Fruit fly (Drosophila melanogaster) whole organism, adult: ENCODE data around the gene LManIV.
A peak's percentile ranks its signal among the peaks of the same experiment; 100 is the strongest.

Source experiments
- CG11617 ChIP-seq: fragments of 200-800 bp; sonication (Bioruptor generic); optimal IDR thresholded peaks from 2 replicates; lab custom pipeline; 2017; ENCODE audit warnings: mild to moderate bottlenecking, missing biosample characterization, missing genetic modification reagents, missing genetic modification characterization
- CG12768 ChIP-seq: fragments of 200-800 bp; sonication (Bioruptor generic); optimal IDR thresholded peaks from 2 replicates; lab custom pipeline; 2017; ENCODE audit warnings: missing biosample characterization, missing genetic modification characterization, mild to moderate bottlenecking, moderate library complexity, missing genetic modification reagents
- CG14711 ChIP-seq: fragments of 200-800 bp; sonication (Bioruptor generic); optimal IDR thresholded peaks from 2 replicates; lab custom pipeline; 2018; ENCODE audit warnings: missing biosample characterization, mild to moderate bottlenecking, missing genetic modification characterization, moderate library complexity
- CG1620 ChIP-seq: fragments of 200-800 bp; sonication (Bioruptor generic); optimal IDR thresholded peaks from 2 replicates; lab custom pipeline; 2016; ENCODE audit warnings: missing biosample characterization, missing genetic modification characterization
- CG33017 ChIP-seq: fragments of 200-800 bp; sonication (Bioruptor generic); optimal IDR thresholded peaks from 2 replicates; lab custom pipeline; 2018; ENCODE audit warnings: missing biosample characterization, mild to moderate bottlenecking, missing genetic modification characterization, moderate library complexity
- CG5204 ChIP-seq: fragments of 200-800 bp; sonication (Bioruptor generic); optimal IDR thresholded peaks from 2 replicates; lab custom pipeline; 2016; ENCODE audit warnings: missing biosample characterization, missing genetic modification characterization
- CG7045 ChIP-seq: fragments of 200-800 bp; sonication (Bioruptor generic); optimal IDR thresholded peaks from 2 replicates; lab custom pipeline; 2017; ENCODE audit warnings: missing biosample characterization, mild to moderate bottlenecking, missing genetic modification characterization
- CG7101 ChIP-seq: fragments of 200-800 bp; sonication (Bioruptor generic); optimal IDR thresholded peaks from 2 replicates; lab custom pipeline; 2018; ENCODE audit warnings: missing biosample characterization, mild to moderate bottlenecking, missing genetic modification characterization, moderate library complexity
- Clk ChIP-seq: fragments of 200-800 bp; sonication (Bioruptor generic); optimal IDR thresholded peaks from 2 replicates; lab custom pipeline; 2017; ENCODE audit warnings: missing biosample characterization, missing genetic modification characterization
- Crg-1 ChIP-seq: fragments of 200-800 bp; sonication (Bioruptor generic); optimal IDR thresholded peaks from 2 replicates; lab custom pipeline; 2016; ENCODE audit warnings: missing biosample characterization, missing genetic modification characterization
- Hr96 ChIP-seq: fragments of 200-800 bp; sonication (Bioruptor generic); optimal IDR thresholded peaks from 2 replicates; lab custom pipeline; 2016; ENCODE audit warnings: missing biosample characterization, missing genetic modification characterization
- Mnt ChIP-seq: fragments of 200-800 bp; sonication (Bioruptor generic); optimal IDR thresholded peaks from 2 replicates; lab custom pipeline; 2016; ENCODE audit warnings: missing biosample characterization, mild to moderate bottlenecking, missing genetic modification characterization
- bab1 ChIP-seq: fragments of 200-800 bp; sonication (Bioruptor generic); optimal IDR thresholded peaks from 3 replicates; lab custom pipeline; 2019; ENCODE audit warnings: missing biosample characterization, mild to moderate bottlenecking, missing genetic modification characterization, moderate library complexity
- cic ChIP-seq: fragments of 200-800 bp; sonication (Bioruptor generic); optimal IDR thresholded peaks from 2 replicates; lab custom pipeline; 2017; ENCODE audit warnings: missing biosample characterization, mild to moderate bottlenecking, missing genetic modification characterization, moderate library complexity
- cnc ChIP-seq, 2 experiments: fragments of >200 bp; optimal IDR thresholded peaks; 2 replicates each; lab custom pipeline; 2017
- kay ChIP-seq: fragments of 200-800 bp; sonication (Bioruptor generic); peaks from one replicate; lab custom pipeline; 2016; ENCODE audit warnings: missing biosample characterization, missing genetic modification characterization, borderline replicate concordance
- ovo ChIP-seq: fragments of 200-800 bp; sonication (Bioruptor generic); optimal IDR thresholded peaks from 2 replicates; lab custom pipeline; 2016; ENCODE audit warnings: missing biosample characterization, missing genetic modification characterization
- pad ChIP-seq: fragments of 200-800 bp; sonication (Bioruptor generic); optimal IDR thresholded peaks from 3 replicates; lab custom pipeline; 2017; ENCODE audit warnings: missing biosample characterization, missing genetic modification characterization, mild to moderate bottlenecking, moderate library complexity, missing genetic modification reagents
- tj ChIP-seq: fragments of 200-800 bp; sonication (Bioruptor generic); optimal IDR thresholded peaks from 3 replicates; lab custom pipeline; 2017; ENCODE audit warnings: missing biosample characterization, mild to moderate bottlenecking, missing genetic modification characterization, moderate library complexity
- toe ChIP-seq: fragments of 200-800 bp; sonication (Bioruptor generic); optimal IDR thresholded peaks from 2 replicates; lab custom pipeline; 2016; ENCODE audit warnings: missing biosample characterization, missing genetic modification characterization

Gene LManIV

DNA sequence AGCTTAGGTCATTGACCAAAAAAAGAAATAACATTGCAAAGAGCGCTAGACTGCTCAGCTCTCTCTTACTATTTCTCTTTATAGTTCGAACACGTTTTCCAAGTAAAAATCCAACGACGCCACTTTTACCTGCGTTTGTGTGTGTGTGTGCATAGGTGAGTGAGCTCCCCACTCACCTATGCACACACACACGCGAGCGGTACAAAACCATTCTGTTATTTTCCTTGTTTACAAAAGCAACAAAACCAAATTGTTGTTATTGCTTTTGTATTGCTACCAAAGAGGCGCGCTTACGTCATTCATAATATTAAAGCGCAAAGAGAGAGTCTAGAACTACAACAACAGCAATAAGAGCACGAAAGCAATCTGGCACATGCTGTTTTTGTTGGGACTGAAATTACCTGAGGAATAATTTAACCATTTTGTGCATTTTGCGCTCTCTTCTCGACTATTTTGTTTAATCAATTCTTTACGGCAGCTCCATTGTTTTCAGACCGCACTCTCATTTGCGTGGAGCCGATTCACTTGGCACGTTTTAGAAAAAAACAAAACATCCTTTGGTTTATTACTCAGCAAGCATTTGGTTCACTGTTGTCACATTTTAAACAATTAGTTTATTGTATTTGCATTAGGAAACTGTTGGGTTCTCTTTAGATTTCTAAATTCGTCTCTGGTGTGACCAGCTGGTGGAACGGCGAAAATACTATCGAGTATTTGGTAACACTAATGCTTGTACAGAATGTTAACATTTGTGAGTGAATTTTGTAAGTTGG, 32.0 kb downstream of the LManIV start, which contains the start of gene raw:
Gene raw, minus strand, starts transcription at position 677 of the 773 bp plus-strand sequence.
- TF ChIP-seq tj (GFP tag; lab: Kevin White, UChicago): peak; percentile 30
- peak; percentile 88 for TF ChIP-seq Mnt (GFP tag; lab: Kevin White, UChicago)
- TF ChIP-seq CG14711: no peak
- TF ChIP-seq CG5204: no peak
- TF ChIP-seq kay: peak; percentile 98
- no peak for TF ChIP-seq Hr96
- TF ChIP-seq cic (GFP tag; lab: Kevin White, UChicago): peak; percentile 85
- TF ChIP-seq bab1: no peak
- TF ChIP-seq CG7101 (tag; lab: Kevin White, UChicago): no peak
- TF ChIP-seq toe (GFP tag; lab: Kevin White, UChicago): no peak
- TF ChIP-seq Crg-1 (GFP tag; lab: Kevin White, UChicago): peak; percentile 36
- no peak for TF ChIP-seq CG33017 (tag; lab: Kevin White, UChicago)
- TF ChIP-seq CG11617 (GFP tag; lab: Kevin White, UChicago): peak; percentile 26
- TF ChIP-seq cnc (optimal IDR thresholded peaks at IDR 0.05; lab: Kevin White, UChicago): no peak
- no peak for TF ChIP-seq Clk (GFP tag; lab: Kevin White, UChicago)
- TF ChIP-seq CG7045 (GFP tag; lab: Kevin White, UChicago): peak; percentile 17
- TF ChIP-seq ovo (GFP tag; lab: Kevin White, UChicago): peak; percentile 63
- peak; percentile 55 for TF ChIP-seq CG12768 (GFP tag; lab: Kevin White, UChicago)
- no peak for TF ChIP-seq CG1620 (GFP tag; lab: Kevin White, UChicago)
- TF ChIP-seq pad (GFP tag; lab: Kevin White, UChicago): peak; percentile 30

DNA sequence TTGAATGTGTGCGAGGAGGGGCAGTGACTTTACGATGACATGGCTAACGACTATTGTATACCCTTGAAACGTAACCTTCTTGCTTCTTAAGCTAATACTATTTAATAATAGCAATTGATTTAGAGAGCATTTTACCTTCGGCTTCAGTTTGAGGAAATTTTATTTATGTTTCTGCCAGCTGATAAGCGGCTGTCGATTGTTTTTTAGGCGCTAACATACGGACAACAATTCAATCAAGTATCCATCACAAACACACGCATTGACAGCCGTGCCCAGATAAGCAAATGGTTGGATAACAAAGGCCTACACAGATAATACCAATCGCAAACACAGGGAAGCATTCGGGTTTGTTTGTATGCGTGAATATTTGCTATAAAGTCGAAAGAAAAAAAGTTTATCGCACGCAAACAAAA, 33.9 kb downstream of the LManIV start:
- TF ChIP-seq Crg-1 (GFP tag; lab: Kevin White, UChicago) (no peak), kay (peak; percentile 68), CG7101 (tag; lab: Kevin White, UChicago) (peak; percentile 17), cic (GFP tag; lab: Kevin White, UChicago) (peak; percentile 8), pad (GFP tag; lab: Kevin White, UChicago) (peak; percentile 66)

DNA sequence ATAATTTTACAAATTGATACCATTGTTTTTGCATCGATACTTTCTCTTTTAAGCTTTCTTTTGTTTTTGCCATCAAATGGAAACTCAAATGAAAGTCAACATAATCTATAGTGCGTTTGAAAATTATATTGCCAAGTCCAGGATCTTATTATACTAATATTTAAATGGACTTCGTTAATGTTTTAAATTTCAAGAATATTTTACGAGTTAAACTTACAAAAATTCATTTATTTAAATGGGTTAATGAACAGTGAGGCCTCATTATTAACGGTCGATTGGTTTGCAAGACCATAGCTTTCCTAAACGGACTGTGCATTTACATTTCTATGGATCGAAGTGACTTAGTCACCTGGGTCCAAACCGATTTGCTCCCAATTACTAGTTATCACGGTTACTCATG, 35.8 kb downstream of the LManIV start:
- no peak for TF ChIP-seq Clk (GFP tag; lab: Kevin White, UChicago)
- TF ChIP-seq CG7101 (tag; lab: Kevin White, UChicago): no peak
- TF ChIP-seq tj (GFP tag; lab: Kevin White, UChicago): no peak
- no peak for TF ChIP-seq pad (GFP tag; lab: Kevin White, UChicago)
- TF ChIP-seq toe (GFP tag; lab: Kevin White, UChicago): no peak
- TF ChIP-seq Crg-1 (GFP tag; lab: Kevin White, UChicago): no peak
- TF ChIP-seq CG1620 (GFP tag; lab: Kevin White, UChicago): no peak
- no peak for TF ChIP-seq CG5204
- no peak for TF ChIP-seq ovo (GFP tag; lab: Kevin White, UChicago)
- TF ChIP-seq Mnt (GFP tag; lab: Kevin White, UChicago): no peak
- TF ChIP-seq kay: no peak
- TF ChIP-seq CG12768 (GFP tag; lab: Kevin White, UChicago): no peak
- no peak for TF ChIP-seq CG11617 (GFP tag; lab: Kevin White, UChicago)

DNA sequence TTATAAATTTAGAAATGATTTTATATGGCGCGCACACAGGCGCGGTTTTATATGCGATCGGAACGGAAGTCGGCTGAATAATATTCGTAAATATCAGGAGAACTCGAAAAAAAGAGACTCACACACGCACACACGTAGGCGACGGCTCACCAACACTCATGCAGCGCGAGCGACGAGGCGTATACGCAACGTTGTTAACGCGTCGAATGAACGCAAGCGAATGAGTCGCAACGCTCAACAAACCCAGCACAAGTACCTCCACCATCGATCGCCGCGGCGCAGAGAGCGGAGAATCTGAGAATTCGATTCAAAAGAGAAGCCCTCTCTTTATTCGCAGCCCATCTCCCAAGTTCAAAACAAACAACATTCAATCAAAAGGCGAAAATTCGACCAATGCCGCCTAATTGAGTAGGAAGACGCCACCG, 36.6 kb downstream of the LManIV start:
- TF ChIP-seq CG7101 (tag; lab: Kevin White, UChicago) (peak; percentile 36), CG14711 (no peak), Crg-1 (GFP tag; lab: Kevin White, UChicago) (no peak), CG12768 (GFP tag; lab: Kevin White, UChicago) (no peak), bab1 (peak; percentile 34), kay (peak; percentile 82), CG33017 (tag; lab: Kevin White, UChicago) (peak; percentile 49), tj (GFP tag; lab: Kevin White, UChicago) (peak; percentile 43), Mnt (GFP tag; lab: Kevin White, UChicago) (peak; percentile 75), pad (GFP tag; lab: Kevin White, UChicago) (peak; percentile 18), Clk (GFP tag; lab: Kevin White, UChicago) (no peak), CG11617 (GFP tag; lab: Kevin White, UChicago) (peak; percentile 32), cic (GFP tag; lab: Kevin White, UChicago) (peak; percentile 52)

DNA sequence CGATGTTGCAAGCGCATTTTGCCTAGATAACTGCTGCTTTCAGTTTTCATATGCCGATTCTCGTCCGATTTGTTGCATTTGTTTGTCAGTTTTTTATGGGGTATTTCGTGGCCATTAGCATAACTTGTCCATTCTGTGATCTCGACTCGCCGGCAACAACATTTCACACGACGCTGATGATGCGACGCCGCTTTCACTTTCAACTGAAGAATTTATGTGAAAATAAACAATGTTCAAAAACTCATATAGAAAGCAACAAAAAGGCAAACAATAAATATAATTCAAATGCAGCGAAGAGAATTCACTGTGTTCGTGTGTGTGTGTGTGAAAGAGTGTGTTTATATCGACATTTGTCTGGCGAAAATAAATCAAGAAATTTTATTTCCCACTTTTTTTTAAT, 37.1 kb downstream of the LManIV start:
- no peak for TF ChIP-seq pad (GFP tag; lab: Kevin White, UChicago)
- no peak for TF ChIP-seq ovo (GFP tag; lab: Kevin White, UChicago)
- no peak for TF ChIP-seq cic (GFP tag; lab: Kevin White, UChicago)
- TF ChIP-seq bab1: no peak
- no peak for TF ChIP-seq CG12768 (GFP tag; lab: Kevin White, UChicago)
- no peak for TF ChIP-seq CG7101 (tag; lab: Kevin White, UChicago)
- no peak for TF ChIP-seq CG11617 (GFP tag; lab: Kevin White, UChicago)
- no peak for TF ChIP-seq Mnt (GFP tag; lab: Kevin White, UChicago)
- no peak for TF ChIP-seq CG14711
- TF ChIP-seq CG33017 (tag; lab: Kevin White, UChicago): no peak
- TF ChIP-seq Crg-1 (GFP tag; lab: Kevin White, UChicago): no peak
- TF ChIP-seq toe (GFP tag; lab: Kevin White, UChicago): no peak
- no peak for TF ChIP-seq CG5204
- no peak for TF ChIP-seq Hr96
- TF ChIP-seq CG7045 (GFP tag; lab: Kevin White, UChicago): no peak
- TF ChIP-seq kay: no peak
